Worm (Caenorhabditis elegans) whole organism, L3 larva: ENCODE data around the gene F07D3.3.
A peak's percentile ranks its signal among the peaks of the same experiment; 100 is the strongest.
"Not testable (repeated sequence)": the region's sequence is repeated elsewhere in the genome, so short reads cannot be mapped to it uniquely, and the experiment has no call there.

ENCODE experiments used
- R02D3.7 ChIP-seq: fragments of 150-350 bp; optimal IDR thresholded peaks from 2 replicates; lab custom pipeline; 2014; ENCODE audit warnings: missing biosample characterization, missing genetic modification characterization
- aly-2 ChIP-seq: fragments of 150-350 bp; optimal IDR thresholded peaks from 2 replicates; lab custom pipeline; 2014; ENCODE audit warnings: missing biosample characterization, missing genetic modification characterization
- ceh-82 ChIP-seq: fragments of 150-350 bp; optimal IDR thresholded peaks from 2 replicates; lab custom pipeline; 2014; ENCODE audit warnings: missing biosample characterization, missing genetic modification characterization
- ceh-9 ChIP-seq: sonication (generic microtip); optimal IDR thresholded peaks from 2 replicates; lab custom pipeline; 2018; ENCODE audit warnings: missing biosample characterization, missing genetic modification characterization
- daf-12 ChIP-seq: fragments of 150-350 bp; optimal IDR thresholded peaks from 2 replicates; lab custom pipeline; 2014; ENCODE audit warnings: missing biosample characterization, missing genetic modification reagents, missing genetic modification characterization
- egl-27 ChIP-seq: sonication (generic microtip); optimal IDR thresholded peaks from 4 replicates; lab custom pipeline; 2017; ENCODE audit warnings: missing biosample characterization, missing genetic modification reagents, missing genetic modification characterization
- egl-5 ChIP-seq: fragments of 150-350 bp; optimal IDR thresholded peaks from 2 replicates; lab custom pipeline; 2017; ENCODE audit warnings: missing biosample characterization, missing genetic modification reagents, missing genetic modification characterization, inconsistent platforms
- elt-1 ChIP-seq: fragments of 150-350 bp; optimal IDR thresholded peaks from 2 replicates; lab custom pipeline; 2014; ENCODE audit warnings: missing biosample characterization, missing genetic modification characterization
- elt-2 ChIP-seq: sonication (generic microtip); optimal IDR thresholded peaks from 2 replicates; lab custom pipeline; 2016; ENCODE audit warnings: missing genetic modification reagents, mild to moderate bottlenecking, missing genetic modification characterization, missing compliant biosample characterization
- elt-3 ChIP-seq, 3 experiments: fragments of 150-350 bp in 1 of 3; sonication (generic microtip) in 2 of 3; optimal IDR thresholded peaks; 2 replicates in 2 of 3; 4 replicates in 1 of 3; lab custom pipeline; 2014 to 2017; ENCODE audit warnings: missing biosample characterization in 3 of 3, missing genetic modification characterization in 3 of 3
- hmg-11 ChIP-seq: sonication (generic microtip); optimal IDR thresholded peaks from 2 replicates; lab custom pipeline; 2016; ENCODE audit warnings: missing genetic modification characterization, missing compliant biosample characterization
- jun-1 ChIP-seq: fragments of 150-350 bp; optimal IDR thresholded peaks from 2 replicates; lab custom pipeline; 2014; ENCODE audit warnings: missing biosample characterization, missing genetic modification reagents, missing genetic modification characterization
- lin-15B ChIP-seq: fragments of 150-350 bp; optimal IDR thresholded peaks from 2 replicates; lab custom pipeline; 2014; ENCODE audit warnings: missing biosample characterization, missing genetic modification characterization
- lsy-12 ChIP-seq: sonication (generic microtip); optimal IDR thresholded peaks from 2 replicates; lab custom pipeline; 2016; ENCODE audit warnings: mild to moderate bottlenecking, missing genetic modification characterization, missing compliant biosample characterization
- mdl-1 ChIP-seq: fragments of 150-350 bp; optimal IDR thresholded peaks from 2 replicates; lab custom pipeline; 2014; ENCODE audit warnings: missing biosample characterization, missing genetic modification characterization
- mml-1 ChIP-seq: fragments of 150-350 bp; sonication (generic microtip); optimal IDR thresholded peaks from 3 replicates; lab custom pipeline; 2014; ENCODE audit warnings: missing biosample characterization, missing genetic modification characterization
- nfya-1 ChIP-seq: sonication (generic microtip); optimal IDR thresholded peaks from 2 replicates; lab custom pipeline; 2017; ENCODE audit warnings: missing genetic modification characterization, mild to moderate bottlenecking, missing compliant biosample characterization, antibody characterized with exemption, moderate library complexity; ENCODE audit not compliant: insufficient read depth
- nhr-12 ChIP-seq: fragments of 150-350 bp; optimal IDR thresholded peaks from 2 replicates; lab custom pipeline; 2014; ENCODE audit warnings: missing biosample characterization, missing genetic modification characterization
- nhr-237 ChIP-seq: fragments of 150-350 bp; optimal IDR thresholded peaks from 2 replicates; lab custom pipeline; 2014; ENCODE audit warnings: missing biosample characterization, missing genetic modification characterization
- nhr-25 ChIP-seq: sonication (generic microtip); optimal IDR thresholded peaks from 2 replicates; lab custom pipeline; 2017; ENCODE audit warnings: missing biosample characterization, missing genetic modification characterization
- nhr-28 ChIP-seq: fragments of 150-350 bp; optimal IDR thresholded peaks from 2 replicates; lab custom pipeline; 2014; ENCODE audit warnings: missing biosample characterization, missing genetic modification characterization
- nhr-67 ChIP-seq: fragments of 150-350 bp; optimal IDR thresholded peaks from 2 replicates; lab custom pipeline; 2014; ENCODE audit warnings: missing biosample characterization, missing genetic modification characterization
- pha-4 ChIP-seq: fragments of 150-350 bp; optimal IDR thresholded peaks from 2 replicates; lab custom pipeline; 2014; ENCODE audit warnings: missing biosample characterization, missing genetic modification reagents, missing genetic modification characterization
- pqm-1 ChIP-seq: fragments of 150-350 bp; optimal IDR thresholded peaks from 2 replicates; lab custom pipeline; 2017; ENCODE audit warnings: missing biosample characterization, missing genetic modification characterization, inconsistent platforms
- sea-2 ChIP-seq: fragments of 150-350 bp; sonication (generic microtip); optimal IDR thresholded peaks from 4 replicates; lab custom pipeline; 2014; ENCODE audit warnings: missing biosample characterization, missing genetic modification reagents, missing genetic modification characterization
- skn-1 ChIP-seq: fragments of 150-350 bp; optimal IDR thresholded peaks from 2 replicates; lab custom pipeline; 2014; ENCODE audit warnings: missing biosample characterization, missing genetic modification characterization
- snpc-4 ChIP-seq: fragments of 150-350 bp; optimal IDR thresholded peaks from 2 replicates; lab custom pipeline; 2014; ENCODE audit warnings: missing biosample characterization, missing genetic modification characterization
- tbx-2 ChIP-seq: sonication (generic microtip); optimal IDR thresholded peaks from 2 replicates; lab custom pipeline; 2016; ENCODE audit warnings: mild to moderate bottlenecking, missing genetic modification characterization, missing compliant biosample characterization
- unc-39 ChIP-seq: sonication (generic microtip); optimal IDR thresholded peaks from 4 replicates; lab custom pipeline; 2017; ENCODE audit warnings: missing biosample characterization, missing genetic modification characterization
- unc-62 ChIP-seq: fragments of 150-350 bp; sonication (generic microtip); optimal IDR thresholded peaks from 4 replicates; lab custom pipeline; 2014; ENCODE audit warnings: missing biosample characterization, missing genetic modification reagents, missing genetic modification characterization
- zag-1 ChIP-seq: fragments of 150-350 bp; optimal IDR thresholded peaks from 2 replicates; lab custom pipeline; 2014; ENCODE audit warnings: missing biosample characterization, missing genetic modification characterization
- ztf-11 ChIP-seq: fragments of 150-350 bp; optimal IDR thresholded peaks from 2 replicates; lab custom pipeline; 2014; ENCODE audit warnings: missing biosample characterization, missing genetic modification characterization
- ztf-4 ChIP-seq: fragments of 150-350 bp; optimal IDR thresholded peaks from 2 replicates; lab custom pipeline; 2014; ENCODE audit warnings: missing biosample characterization, missing genetic modification characterization

Gene F07D3.3

ce11 chrV:9441046-9441445 lies 21.5 kb downstream of the F07D3.3 start:
- TF ChIP-seq aly-2 (tag; lab: Kevin White, UChicago): no peak
- TF ChIP-seq nhr-28 (tag; lab: Kevin White, UChicago): no peak
- no peak for TF ChIP-seq nhr-67 (tag; lab: Kevin White, UChicago)
- TF ChIP-seq ceh-82 (tag; lab: Kevin White, UChicago): no peak
- no peak for TF ChIP-seq mml-1 (tag; lab: Kevin White, UChicago)
- no peak for TF ChIP-seq egl-5 (tag; lab: Kevin White, UChicago)
- no peak for TF ChIP-seq ceh-9
- no peak for TF ChIP-seq zag-1 (tag; lab: Kevin White, UChicago)
- no peak for TF ChIP-seq jun-1
- TF ChIP-seq, all 47 proteins: peak for 0

- TF ChIP-seq tbx-2 (tag; lab: Kevin White, UChicago) (no peak), nhr-237 (no peak), mml-1 (tag; lab: Kevin White, UChicago) (no peak), daf-12 (tag; lab: Kevin White, UChicago) (no peak), mdl-1 (no peak), lsy-12 (tag; lab: Kevin White, UChicago) (no peak)
Measured at ce11 chrV:9440003-9440319, 22.5 kb downstream of the F07D3.3 start.

- TF ChIP-seq ztf-11, ztf-4, pqm-1 (tag; lab: Kevin White, UChicago): not testable (repeated sequence)
- TF ChIP-seq, all 47 proteins: peak for 0; not testable (repeated sequence) for 47
Measured at ce11 chrV:9439315-9440002, 23.0 kb downstream of the F07D3.3 start, which contains the start of gene Y54B9A.1. TSS of gene Y54B9A.1 (minus strand) at chrV:9439549.

ce11 chrV:9427075-9427474 lies 35.4 kb downstream of the F07D3.3 start, which contains the start of gene F36D4.6:
TSS of gene F36D4.6 (minus strand) at chrV:9427175.
- TF ChIP-seq aly-2 (tag; lab: Kevin White, UChicago): no peak
- no peak for TF ChIP-seq elt-2 (tag; lab: Kevin White, UChicago)
- no peak for TF ChIP-seq egl-5 (tag; lab: Kevin White, UChicago)
- no peak for TF ChIP-seq sea-2
- TF ChIP-seq ceh-9: no peak
- TF ChIP-seq skn-1 (tag; lab: Kevin White, UChicago): no peak
- no peak for TF ChIP-seq zag-1 (tag; lab: Kevin White, UChicago)
- TF ChIP-seq nfya-1 (tag; lab: Kevin White, UChicago): no peak
- TF ChIP-seq nhr-25 (tag; lab: Kevin White, UChicago): no peak
- no peak for TF ChIP-seq R02D3.7 (tag; lab: Kevin White, UChicago)
- TF ChIP-seq nhr-28 (tag; lab: Kevin White, UChicago): no peak
- TF ChIP-seq mml-1 (tag; lab: Kevin White, UChicago): no peak
- TF ChIP-seq tbx-2 (tag; lab: Kevin White, UChicago): no peak
- no peak for TF ChIP-seq nhr-12 (tag; lab: Kevin White, UChicago)
- no peak for TF ChIP-seq unc-39 (tag; lab: Kevin White, UChicago)
- TF ChIP-seq elt-1: no peak
- no peak for TF ChIP-seq elt-3 (tag; optimal IDR thresholded peaks at IDR 0.05; lab: Kevin White, UChicago)
- no peak for TF ChIP-seq jun-1
- TF ChIP-seq, all 47 proteins: peak for 0

ce11 chrV:9425593-9425992 lies 36.9 kb downstream of the F07D3.3 start, which contains the start of gene F36D4.5:
TSS of gene F36D4.5 (minus strand) at chrV:9425817.
- TF ChIP-seq unc-62 (GFP tag; lab: Kevin White, UChicago) (no peak), hmg-11 (tag; lab: Kevin White, UChicago) (peak; percentile 16), pha-4 (tag; lab: Kevin White, UChicago) (peak; percentile 55), snpc-4 (tag; lab: Kevin White, UChicago) (peak; percentile 14), nfya-1 (tag; lab: Kevin White, UChicago) (peak; percentile 38), lin-15B (tag; lab: Kevin White, UChicago) (peak; percentile 22), egl-27 (tag; lab: Kevin White, UChicago) (no peak)
